Fruit fly (Drosophila melanogaster): Measurements from ENCODE around the gene Ras64B.

DNA sequence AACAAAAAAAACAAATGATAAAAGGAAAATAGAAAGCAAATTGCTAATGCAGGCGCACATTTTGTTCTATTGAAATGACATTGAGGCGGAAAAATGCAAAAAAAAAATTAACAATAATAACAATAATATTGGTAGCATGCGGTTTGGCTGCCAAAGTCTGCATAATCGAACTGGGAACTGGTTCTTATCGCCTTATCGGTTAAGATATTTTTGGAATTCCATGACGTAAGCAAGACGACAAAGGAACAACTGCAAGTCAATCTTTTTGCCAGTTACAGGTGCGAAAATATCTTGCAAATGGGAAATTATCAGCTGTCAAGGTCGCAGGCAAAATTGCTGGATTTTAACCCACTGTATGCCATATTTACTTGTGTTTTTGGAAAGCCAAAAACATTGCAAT lies 6.3 kb upstream of the Ras64B start:
- TF ChIP-seq Met (GFP tag; optimal IDR thresholded peaks at IDR 0.05) (no peak), pdm3 (GFP tag; optimal IDR thresholded peaks at IDR 0.05) (no peak), fd85E (GFP tag; optimal IDR thresholded peaks at IDR 0.05) (no peak), CG32006 (GFP tag; optimal IDR thresholded peaks at IDR 0.05) (no peak), fkh (GFP tag; optimal IDR thresholded peaks at IDR 0.05) (no peak), achi (GFP tag; optimal IDR thresholded peaks at IDR 0.05) (no peak), Smox (GFP tag; optimal IDR thresholded peaks at IDR 0.05) (no peak), CG8632 (GFP tag; optimal IDR thresholded peaks at IDR 0.05) (no peak), CG6163 (GFP tag; IDR thresholded peaks at IDR 0.05) (no peak)

Measured in whole organism, prepupa.